Fruit fly (Drosophila melanogaster) whole organism, adult: ENCODE results near the gene ZnT86D.
A peak's percentile ranks its signal among the peaks of the same experiment; 100 is the strongest.

Experiments used
- kay ChIP-seq: fragments of 200-800 bp; sonication (Bioruptor generic); peaks from one replicate; lab custom pipeline; 2016; ENCODE audit warnings: missing biosample characterization, missing genetic modification characterization, borderline replicate concordance
- pad ChIP-seq: fragments of 200-800 bp; sonication (Bioruptor generic); optimal IDR thresholded peaks from 3 replicates; lab custom pipeline; 2017; ENCODE audit warnings: missing biosample characterization, missing genetic modification characterization, mild to moderate bottlenecking, moderate library complexity, missing genetic modification reagents

dm6 chr3R:11200042-11200884, 14.1 kb downstream of the ZnT86D start:
- peak; percentile 92 for TF ChIP-seq kay (GFP tag; lab: Kevin White, UChicago)
- no peak for TF ChIP-seq pad (GFP tag; lab: Kevin White, UChicago)
